Worm (Caenorhabditis elegans): Measurements from ENCODE around the gene W01H2.2.

Gene W01H2.2

ce11 chrX:4209131-4209530, 9.1 kb downstream of the W01H2.2 start:
- peak; percentile 100 for TF ChIP-seq ztf-26 (tag; optimal IDR thresholded peaks at IDR 0.05)
- no peak for TF ChIP-seq ztf-28 (GFP tag; IDR thresholded peaks at IDR 0.05)
- TF ChIP-seq rpc-1 (optimal IDR thresholded peaks at IDR 0.05): peak; percentile 14
- TF ChIP-seq rpc-1 (tag; optimal IDR thresholded peaks at IDR 0.05): no peak
- TF ChIP-seq ekl-4 (GFP tag; IDR thresholded peaks at IDR 0.05): peak; percentile 95
- no peak for TF ChIP-seq egrh-3 (GFP tag; IDR thresholded peaks at IDR 0.05)
- TF ChIP-seq nhr-120 (GFP tag; IDR thresholded peaks at IDR 0.05): 0 out of 2 replicates have a peak, but pooled peaks have one; percentile 69
- TF ChIP-seq sptf-2 (GFP tag; optimal IDR thresholded peaks at IDR 0.05): peak; percentile 43
- peak; percentile 71 for TF ChIP-seq snpc-4 (GFP tag; optimal IDR thresholded peaks at IDR 0.05)
- peak; percentile 81 to 89 (median 86) for TF ChIP-seq snpc-4 (tag; optimal IDR thresholded peaks at IDR 0.05)
- no peak for TF ChIP-seq F55B11.4 (tag; optimal IDR thresholded peaks at IDR 0.05; ENCODE audit: borderline replicate concordance, insufficient read depth)
- peak; percentile 96 for TF ChIP-seq F52B5.7 (tag; optimal IDR thresholded peaks at IDR 0.05)
- TF ChIP-seq tbx-9 (tag; optimal IDR thresholded peaks at IDR 0.05; ENCODE audit: borderline replicate concordance): no peak
- peak; percentile 36; the same call in 1 of the 2 replicates for TF ChIP-seq F33H1.4 (GFP tag; IDR thresholded peaks at IDR 0.05)
- peak; percentile 100 for TF ChIP-seq Y56A3A.18 (GFP tag; IDR thresholded peaks at IDR 0.05)
- TF ChIP-seq mcd-1 (GFP tag; IDR thresholded peaks at IDR 0.05): peak; percentile 92
- TF ChIP-seq athp-1 (tag; optimal IDR thresholded peaks at IDR 0.05): peak; percentile 68
- TF ChIP-seq Y53F4B.3 (GFP tag; IDR thresholded peaks at IDR 0.05): no peak
- TF ChIP-seq dpl-1 (GFP tag; optimal IDR thresholded peaks at IDR 0.05): no peak
- TF ChIP-seq F37B4.10 (GFP tag; IDR thresholded peaks at IDR 0.05): peak; percentile 97
- no peak for TF ChIP-seq D2030.7 (GFP tag; IDR thresholded peaks at IDR 0.05)
- TF ChIP-seq lsy-27 (tag; optimal IDR thresholded peaks at IDR 0.05; ENCODE audit: borderline replicate concordance, insufficient read depth): peak; percentile 34
- TF ChIP-seq zim-3 (tag; optimal IDR thresholded peaks at IDR 0.05): peak; percentile 71
- TF ChIP-seq attf-6 (GFP tag; IDR thresholded peaks at IDR 0.05): no peak
- TF ChIP-seq ceh-58 (GFP tag; IDR thresholded peaks at IDR 0.05): no peak
- peak; percentile 79 for TF ChIP-seq tbp1 (GFP tag; optimal IDR thresholded peaks at IDR 0.05)
- TF ChIP-seq snpc-1.3 (tag; optimal IDR thresholded peaks at IDR 0.05; ENCODE audit: insufficient read depth): peak; percentile 75
- TF ChIP-seq somi-1 (GFP tag; optimal IDR thresholded peaks at IDR 0.05): peak; percentile 96
- TF ChIP-seq B0035.1 (tag; optimal IDR thresholded peaks at IDR 0.05): peak; percentile 95
- no peak for TF ChIP-seq T26A5.8 (tag; optimal IDR thresholded peaks at IDR 0.05)
- TF ChIP-seq B0261.1 (tag; optimal IDR thresholded peaks at IDR 0.05): peak; percentile 49
- no peak for TF ChIP-seq madf-8 (GFP tag; conservative IDR thresholded peaks at IDR 0.05)
- no peak for TF ChIP-seq hlh-12 (tag; optimal IDR thresholded peaks at IDR 0.05)
- TF ChIP-seq bed-2 (GFP tag; IDR thresholded peaks at IDR 0.05): no peak
- peak; percentile 91 for TF ChIP-seq lin-54 (GFP tag; optimal IDR thresholded peaks at IDR 0.05)
- TF ChIP-seq ZK185.1 (tag; optimal IDR thresholded peaks at IDR 0.05; ENCODE audit: poor library complexity, severe bottlenecking): peak; percentile 98
- TF ChIP-seq ccch-3 (GFP tag; optimal IDR thresholded peaks at IDR 0.05): peak; percentile 87
- TF ChIP-seq C06A6.2 (GFP tag; conservative IDR thresholded peaks at IDR 0.05): peak; percentile 98
- TF ChIP-seq F22D6.2 (tag; optimal IDR thresholded peaks at IDR 0.05): peak; percentile 96
- 0 out of 2 replicates have a peak, but pooled peaks have one; percentile 34 for TF ChIP-seq Y67H2A.10 (GFP tag; conservative IDR thresholded peaks at IDR 0.05)
- TF ChIP-seq snpc-3.4 (tag; optimal IDR thresholded peaks at IDR 0.05): peak; percentile 12
- no peak for TF ChIP-seq hlh-26 (GFP tag; conservative IDR thresholded peaks at IDR 0.05)
- TF ChIP-seq lsl-1 (GFP tag; optimal IDR thresholded peaks at IDR 0.05): no peak
- TF ChIP-seq lir-1 (GFP tag; conservative IDR thresholded peaks at IDR 0.05): peak; percentile 96
- peak; percentile 0 for TF ChIP-seq unc-130 (GFP tag; optimal IDR thresholded peaks at IDR 0.05)
- TF ChIP-seq hmg-1.2 (GFP tag; IDR thresholded peaks at IDR 0.05): peak; percentile 90
- TF ChIP-seq zfh-2 (GFP tag; conservative IDR thresholded peaks at IDR 0.05): peak; percentile 95
- 0 out of 2 replicates have a peak, but pooled peaks have one; percentile 21 for TF ChIP-seq attf-3 (GFP tag; conservative IDR thresholded peaks at IDR 0.05)
- peak; percentile 99 for TF ChIP-seq dox-1 (GFP tag; IDR thresholded peaks at IDR 0.05)
